Worm (Caenorhabditis elegans) whole organism, L4 larva: ENCODE data around the gene C26F1.1.

Experiments
- D1046.2 ChIP-seq: fragments of 200-800 bp; sonication (Bioruptor generic); IDR thresholded peaks from 2 replicates; pipeline ENCODE4 v1.3.6; 2022; ENCODE audit warnings: missing genetic modification characterization, missing compliant biosample characterization
- F10B5.3 ChIP-seq: sonication (generic microtip); optimal IDR thresholded peaks from 2 replicates; lab custom pipeline; 2016; ENCODE audit warnings: mild to moderate bottlenecking, missing genetic modification characterization, missing compliant biosample characterization
- F37D6.2 ChIP-seq: sonication (generic microtip); optimal IDR thresholded peaks from 2 replicates; lab custom pipeline; 2016; ENCODE audit warnings: mild to moderate bottlenecking, missing genetic modification characterization, missing compliant biosample characterization
- F44E2.7 ChIP-seq: fragments of 200-800 bp; sonication (Bioruptor generic); IDR thresholded peaks from 2 replicates; pipeline ENCODE4 v2.1.2; 2022; ENCODE audit warnings: missing genetic modification characterization, missing compliant biosample characterization
- T20F7.1 ChIP-seq: fragments of 200-800 bp; sonication (Bioruptor generic); optimal IDR thresholded peaks from 2 replicates; lab custom pipeline; 2018; ENCODE audit warnings: mild to moderate bottlenecking, missing genetic modification characterization, missing compliant biosample characterization
- Y105C5A.15 ChIP-seq: fragments of 200-800 bp; sonication (Bioruptor generic); IDR thresholded peaks from 2 replicates; pipeline ENCODE4 v1.3.6; 2022; ENCODE audit warnings: missing genetic modification characterization, missing compliant biosample characterization
- Y5F2A.4 ChIP-seq: fragments of 200-800 bp; sonication (Bioruptor generic); optimal IDR thresholded peaks from 2 replicates; lab custom pipeline; 2018; ENCODE audit warnings: mild to moderate bottlenecking, missing genetic modification characterization, missing compliant biosample characterization
- ZK546.5 ChIP-seq, 2 experiments: sonication (generic microtip); optimal IDR thresholded peaks; 2 replicates each; lab custom pipeline; 2017; ENCODE audit warnings: missing biosample characterization in 2 of 2, missing genetic modification characterization in 2 of 2
- aly-2 ChIP-seq: sonication (generic microtip); optimal IDR thresholded peaks from 2 replicates; lab custom pipeline; 2018; ENCODE audit warnings: missing biosample characterization, missing genetic modification characterization
- ama-1 ChIP-seq: fragments of 150-350 bp; optimal IDR thresholded peaks from 2 replicates; lab custom pipeline; 2014; ENCODE audit warnings: inconsistent platforms, mixed read lengths
- arid-1 ChIP-seq: fragments of 200-800 bp; sonication (Bioruptor generic); conservative IDR thresholded peaks from 2 replicates; pipeline ENCODE4 v1.3.6; 2022; ENCODE audit warnings: missing genetic modification reagents, missing genetic modification characterization, missing compliant biosample characterization
- attf-4 ChIP-seq: sonication (generic microtip); optimal IDR thresholded peaks from 3 replicates; lab custom pipeline; 2017; ENCODE audit warnings: missing biosample characterization, missing genetic modification characterization
- ceh-20 ChIP-seq: fragments of 200-800 bp; sonication (Bioruptor generic); IDR thresholded peaks from 2 replicates; pipeline ENCODE4 v1.3.6; 2022; ENCODE audit warnings: missing genetic modification reagents, missing genetic modification characterization, missing compliant biosample characterization
- ceh-44 ChIP-seq: fragments of 200-800 bp; sonication (Bioruptor generic); IDR thresholded peaks from 2 replicates; pipeline ENCODE4 v1.3.6; 2022; ENCODE audit warnings: missing genetic modification reagents, missing genetic modification characterization, missing compliant biosample characterization
- ceh-62 ChIP-seq: sonication (generic microtip); optimal IDR thresholded peaks from 2 replicates; lab custom pipeline; 2017; ENCODE audit warnings: missing biosample characterization, missing genetic modification characterization
- cey-2 ChIP-seq: sonication (generic microtip); optimal IDR thresholded peaks from 3 replicates; lab custom pipeline; 2017; ENCODE audit warnings: missing genetic modification characterization, mild to moderate bottlenecking, missing compliant biosample characterization, antibody characterized with exemption, borderline replicate concordance; ENCODE audit not compliant: insufficient read depth
- daf-12 ChIP-seq: fragments of 150-350 bp; optimal IDR thresholded peaks from 2 replicates; lab custom pipeline; 2014; ENCODE audit warnings: missing biosample characterization, missing genetic modification reagents, missing genetic modification characterization
- daf-16 ChIP-seq, 3 experiments: sonication (generic microtip); optimal IDR thresholded peaks; 2 replicates each; lab custom pipeline; 2016 to 2017; ENCODE audit warnings: missing genetic modification characterization in 3 of 3, missing genetic modification reagents in 3 of 3, mild to moderate bottlenecking in 2 of 3, missing compliant biosample characterization in 2 of 3, missing biosample characterization in 1 of 3, moderate library complexity in 1 of 3
- dmd-6 ChIP-seq: fragments of 200-800 bp; sonication (Bioruptor generic); IDR thresholded peaks from 2 replicates; pipeline ENCODE4 v1.3.6; 2022; ENCODE audit warnings: missing genetic modification reagents, missing genetic modification characterization, missing compliant biosample characterization
- dpl-1 ChIP-seq: fragments of 150-350 bp; optimal IDR thresholded peaks from 2 replicates; lab custom pipeline; 2014; ENCODE audit warnings: missing biosample characterization, missing genetic modification reagents, missing genetic modification characterization
- duxl-1 ChIP-seq: sonication (generic microtip); optimal IDR thresholded peaks from 2 replicates; lab custom pipeline; 2016; ENCODE audit warnings: mild to moderate bottlenecking, missing genetic modification characterization, moderate library complexity, missing compliant biosample characterization; ENCODE audit not compliant: poor library complexity
- egl-43 ChIP-seq: fragments of 200-800 bp; sonication (Bioruptor generic); IDR thresholded peaks from 2 replicates; pipeline ENCODE4 v1.3.6; 2022; ENCODE audit warnings: missing genetic modification reagents, missing genetic modification characterization, missing compliant biosample characterization
- fkh-10 ChIP-seq: fragments of 150-350 bp; optimal IDR thresholded peaks from 2 replicates; lab custom pipeline; 2014; ENCODE audit warnings: missing biosample characterization, missing genetic modification reagents, missing genetic modification characterization
- gei-8 ChIP-seq: fragments of 200-800 bp; sonication (Bioruptor generic); optimal IDR thresholded peaks from 2 replicates; lab custom pipeline; 2018; ENCODE audit warnings: mild to moderate bottlenecking, missing genetic modification characterization, missing compliant biosample characterization
- hif-1 ChIP-seq, 2 experiments: sonication (generic microtip); optimal IDR thresholded peaks; 2 replicates each; lab custom pipeline; 2016 to 2017; ENCODE audit warnings: missing compliant biosample characterization in 2 of 2, missing genetic modification characterization in 2 of 2, missing genetic modification reagents in 2 of 2, missing genotype in 2 of 2, mild to moderate bottlenecking in 1 of 2
- hlh-11 ChIP-seq: fragments of 200-800 bp; sonication (Bioruptor generic); optimal IDR thresholded peaks from 2 replicates; lab custom pipeline; 2018; ENCODE audit warnings: mild to moderate bottlenecking, missing genetic modification characterization, missing compliant biosample characterization
- lin-1 ChIP-seq: fragments of 200-800 bp; sonication (Bioruptor generic); IDR thresholded peaks from 2 replicates; pipeline ENCODE4 v1.3.6; 2022; ENCODE audit warnings: missing genetic modification reagents, missing genetic modification characterization, missing compliant biosample characterization
- lin-13 ChIP-seq: fragments of 150-350 bp; optimal IDR thresholded peaks from 2 replicates; lab custom pipeline; 2014; ENCODE audit warnings: missing biosample characterization, missing genetic modification reagents, missing genetic modification characterization
- lin-38 ChIP-seq: fragments of 200-800 bp; sonication (Bioruptor generic); IDR thresholded peaks from 2 replicates; pipeline ENCODE4 v1.3.6; 2022; ENCODE audit warnings: missing genetic modification reagents, missing genetic modification characterization, missing compliant biosample characterization
- lin-39 ChIP-seq: fragments of 150-350 bp; optimal IDR thresholded peaks from 2 replicates; lab custom pipeline; 2014; ENCODE audit warnings: missing biosample characterization, missing genetic modification reagents, missing genetic modification characterization
- madf-9 ChIP-seq: fragments of 200-800 bp; sonication (Bioruptor generic); conservative IDR thresholded peaks from 2 replicates; pipeline ENCODE4 v1.3.6; 2022; ENCODE audit warnings: missing genetic modification reagents, missing genetic modification characterization, missing compliant biosample characterization
- mdt-29 ChIP-seq: fragments of 200-800 bp; sonication (Bioruptor generic); IDR thresholded peaks from 2 replicates; pipeline ENCODE4 v1.3.6; 2022; ENCODE audit warnings: missing genetic modification reagents, missing genetic modification characterization, missing compliant biosample characterization
- mep-1 ChIP-seq: fragments of 150-350 bp; sonication (generic microtip); optimal IDR thresholded peaks from 3 replicates; lab custom pipeline; 2014; ENCODE audit warnings: missing biosample characterization, missing genetic modification characterization
- mes-2 ChIP-seq: sonication (generic microtip); optimal IDR thresholded peaks from 2 replicates; lab custom pipeline; 2016; ENCODE audit warnings: missing genotype, mild to moderate bottlenecking, missing genetic modification characterization, missing compliant biosample characterization; ENCODE audit not compliant: poor library complexity, severe bottlenecking
- nhr-11 ChIP-seq: fragments of 150-350 bp; optimal IDR thresholded peaks from 2 replicates; lab custom pipeline; 2014; ENCODE audit warnings: missing biosample characterization, missing genetic modification characterization
- nhr-111 ChIP-seq: fragments of 200-800 bp; sonication (Bioruptor generic); optimal IDR thresholded peaks from 2 replicates; lab custom pipeline; 2018; ENCODE audit warnings: mild to moderate bottlenecking, missing genetic modification characterization, missing compliant biosample characterization
- nhr-42 ChIP-seq: fragments of 200-800 bp; sonication (Bioruptor generic); IDR thresholded peaks from 2 replicates; pipeline ENCODE4 v1.3.6; 2022; ENCODE audit warnings: missing genetic modification characterization, missing compliant biosample characterization
- nhr-6 ChIP-seq: fragments of 150-350 bp; optimal IDR thresholded peaks from 2 replicates; lab custom pipeline; 2014; ENCODE audit warnings: missing biosample characterization, missing genetic modification characterization
- nhr-77 ChIP-seq: fragments of 150-350 bp; optimal IDR thresholded peaks from 2 replicates; lab custom pipeline; 2014; ENCODE audit warnings: missing biosample characterization, missing genetic modification characterization
- set-16 ChIP-seq: fragments of 200-800 bp; sonication (Bioruptor generic); IDR thresholded peaks from 2 replicates; pipeline ENCODE4 v1.3.6; 2022; ENCODE audit warnings: missing genetic modification reagents, missing genetic modification characterization, missing compliant biosample characterization
- skn-1 ChIP-seq: fragments of 150-350 bp; optimal IDR thresholded peaks from 2 replicates; lab custom pipeline; 2014; ENCODE audit warnings: missing biosample characterization, missing genetic modification characterization
- spr-1 ChIP-seq: sonication (generic microtip); optimal IDR thresholded peaks from 2 replicates; lab custom pipeline; 2016; ENCODE audit warnings: mild to moderate bottlenecking, missing genetic modification characterization, missing compliant biosample characterization
- tag-97 ChIP-seq: fragments of 200-800 bp; sonication (Bioruptor generic); IDR thresholded peaks from 2 replicates; pipeline ENCODE4 v1.3.6; 2022; ENCODE audit warnings: missing genetic modification characterization, missing compliant biosample characterization
- unc-130 ChIP-seq: sonication (generic microtip); optimal IDR thresholded peaks from 2 replicates; lab custom pipeline; 2016; ENCODE audit warnings: missing genetic modification reagents, missing genetic modification characterization, missing compliant biosample characterization
- unc-62 ChIP-seq, 3 experiments: fragments of 150-350 bp in 1 of 3; sonication (generic microtip); optimal IDR thresholded peaks in 2 of 3; peaks in 1 of 3; 1 replicate in 1 of 3; 2 replicates in 2 of 3; lab custom pipeline; 2014 to 2017; ENCODE audit warnings: missing biosample characterization in 3 of 3, missing genetic modification characterization in 3 of 3, missing genetic modification reagents in 3 of 3, missing genotype in 1 of 3
- vab-7 ChIP-seq: fragments of 200-800 bp; sonication (Bioruptor generic); IDR thresholded peaks from 2 replicates; pipeline ENCODE4 v1.3.6; 2022; ENCODE audit warnings: missing genetic modification reagents, missing genetic modification characterization, missing compliant biosample characterization
- zag-1 ChIP-seq: fragments of 150-350 bp; optimal IDR thresholded peaks from 2 replicates; lab custom pipeline; 2014; ENCODE audit warnings: missing biosample characterization, missing genetic modification characterization
- zfp-3 ChIP-seq: fragments of 200-800 bp; sonication (Bioruptor generic); conservative IDR thresholded peaks from 2 replicates; pipeline ENCODE4 v1.3.6; 2022; ENCODE audit warnings: missing genetic modification reagents, missing genetic modification characterization, missing compliant biosample characterization
- zip-11 ChIP-seq: fragments of 200-800 bp; sonication (Bioruptor generic); IDR thresholded peaks from 2 replicates; pipeline ENCODE4 v1.3.6; 2022; ENCODE audit warnings: missing genetic modification characterization, missing compliant biosample characterization
- ztf-7 ChIP-seq: fragments of 150-350 bp; optimal IDR thresholded peaks from 2 replicates; lab custom pipeline; 2014; ENCODE audit warnings: missing biosample characterization, missing genetic modification characterization

Gene C26F1.1

DNA sequence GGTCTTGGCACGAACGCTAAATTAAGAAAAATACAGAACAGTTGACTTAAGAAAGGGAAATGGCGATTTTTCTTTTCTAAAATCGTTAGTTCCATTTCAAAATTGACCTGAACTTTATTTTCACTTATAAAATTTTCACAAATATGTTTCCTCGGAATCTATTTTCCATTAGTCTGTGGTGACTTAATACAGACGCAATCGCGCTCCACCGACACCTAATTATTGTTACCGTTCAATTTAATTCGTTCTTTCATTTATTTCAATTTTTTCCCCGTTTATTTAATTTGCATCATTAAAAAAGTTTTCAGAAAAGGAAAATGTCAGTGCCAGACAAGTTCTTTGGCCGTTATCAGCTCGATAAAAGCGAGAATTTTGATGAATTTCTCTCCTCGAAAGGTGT is 35.1 kb downstream of the C26F1.1 start, which contains the start of gene lbp-4 (continued):
- peak; percentile 8 for TF ChIP-seq hlh-11
- no peak for TF ChIP-seq attf-4 (tag; lab: Kevin White, UChicago)
- TF ChIP-seq gei-8 (GFP tag; lab: Kevin White, UChicago), result no peak
- no peak for TF ChIP-seq Y5F2A.4
- TF ChIP-seq F37D6.2 (tag; lab: Kevin White, UChicago), result no peak
- no peak for TF ChIP-seq aly-2
- TF ChIP-seq lin-39, result no peak
- peak in 1 of 2 experiments; percentile 46 for TF ChIP-seq hif-1 (tag; optimal IDR thresholded peaks at IDR 0.05; lab: Kevin White, UChicago)
- TF ChIP-seq nhr-6 (tag; lab: Kevin White, UChicago), result no peak
- no peak for TF ChIP-seq lin-1 (GFP tag; lab: Robert Waterston, UW)
- no peak for TF ChIP-seq ceh-44 (GFP tag; lab: Robert Waterston, UW)
- no peak for TF ChIP-seq T20F7.1 (GFP tag; lab: Kevin White, UChicago)
- no peak for TF ChIP-seq ceh-62 (tag; lab: Kevin White, UChicago)
- no peak for TF ChIP-seq cey-2 (tag; lab: Kevin White, UChicago)
- peak; percentile 23 for TF ChIP-seq dpl-1 (GFP tag; lab: Kevin White, UChicago)
- TF ChIP-seq unc-62 (GFP tag; optimal IDR thresholded peaks at IDR 0.05 in 1 of 2; lab: Kevin White, UChicago), result no peak
- no peak for TF ChIP-seq unc-62 (tag; optimal IDR thresholded peaks at IDR 0.05; lab: Kevin White, UChicago)
- peak; percentile 88 for TF ChIP-seq lin-38
- peak; percentile 89 for TF ChIP-seq mes-2
- TF ChIP-seq F44E2.7 (GFP tag; lab: Robert Waterston, UW), result no peak
- peak; percentile 15 for TF ChIP-seq unc-130 (GFP tag; lab: Kevin White, UChicago)
- no peak for TF ChIP-seq F10B5.3 (tag; lab: Kevin White, UChicago)
- TF ChIP-seq madf-9, result no peak
- no peak for TF ChIP-seq ztf-7 (tag; lab: Kevin White, UChicago)
- no peak for TF ChIP-seq tag-97 (GFP tag; lab: Robert Waterston, UW)
- no peak for TF ChIP-seq daf-12 (tag; lab: Kevin White, UChicago)
- TF ChIP-seq fkh-10 (GFP tag; lab: Kevin White, UChicago), result no peak
- no peak for TF ChIP-seq zfp-3 (GFP tag; lab: Robert Waterston, UW)
- TF ChIP-seq nhr-77 (tag; lab: Kevin White, UChicago), result peak; percentile 57
- no peak for TF ChIP-seq spr-1
- TF ChIP-seq nhr-111 (GFP tag; lab: Kevin White, UChicago), result no peak
- TF ChIP-seq ama-1, result no peak
- TF ChIP-seq ZK546.5 (tag; optimal IDR thresholded peaks at IDR 0.05; lab: Kevin White, UChicago), result no peak
- TF ChIP-seq duxl-1 (tag; lab: Kevin White, UChicago), result no peak
- TF ChIP-seq zip-11 (GFP tag; lab: Robert Waterston, UW), result no peak
- no peak for TF ChIP-seq lin-13 (GFP tag; lab: Kevin White, UChicago)
- TF ChIP-seq nhr-11 (tag; lab: Kevin White, UChicago), result no peak
- TF ChIP-seq D1046.2 (GFP tag; lab: Robert Waterston, UW), result no peak
- TF ChIP-seq mep-1 (tag; lab: Kevin White, UChicago), result peak; percentile 61
- no peak for TF ChIP-seq skn-1
- TF ChIP-seq dmd-6 (GFP tag; lab: Robert Waterston, UW), result peak; percentile 41; the same call in 1 of the 2 replicates
- no peak for TF ChIP-seq mdt-29

DNA sequence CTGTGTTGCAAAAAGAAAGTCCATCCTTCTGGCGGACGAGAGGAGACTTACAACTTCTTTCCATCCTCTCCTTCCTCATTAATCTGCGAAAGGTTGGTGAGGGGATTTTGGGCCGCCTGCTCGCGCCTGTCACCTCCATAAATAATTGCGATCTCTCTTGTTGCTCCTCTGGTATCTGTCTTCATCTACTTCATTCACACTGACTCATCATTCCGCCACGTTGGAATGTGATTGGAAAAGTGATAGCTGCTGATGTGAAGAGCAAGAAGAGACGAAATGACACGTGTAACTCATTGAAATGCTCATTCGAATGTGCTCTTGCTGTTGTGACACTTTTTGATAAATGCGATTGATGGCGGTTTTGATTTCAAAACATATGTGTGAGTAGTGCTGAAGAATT is 37.4 kb downstream of the C26F1.1 start:
- TF ChIP-seq daf-16 (GFP tag; optimal IDR thresholded peaks at IDR 0.05; lab: Kevin White, UChicago) (peak in 1 of 2 experiments; percentile 74), daf-16 (tag; optimal IDR thresholded peaks at IDR 0.05; lab: Kevin White, UChicago) (no peak), lin-39 (no peak), vab-7 (GFP tag; lab: Robert Waterston, UW) (no peak), mdt-29 (no peak), ama-1 (no peak), nhr-11 (tag; lab: Kevin White, UChicago) (peak; percentile 65), arid-1 (GFP tag; lab: Robert Waterston, UW) (no peak), aly-2 (no peak), D1046.2 (GFP tag; lab: Robert Waterston, UW) (no peak), nhr-42 (GFP tag; lab: Robert Waterston, UW) (no peak), lin-1 (GFP tag; lab: Robert Waterston, UW) (no peak), ZK546.5 (tag; optimal IDR thresholded peaks at IDR 0.05; lab: Kevin White, UChicago) (no peak), Y105C5A.15 (no peak), ceh-20 (GFP tag; lab: Robert Waterston, UW) (peak; percentile 68; the same call in 1 of the 2 replicates), set-16 (no peak), egl-43 (GFP tag; lab: Robert Waterston, UW) (no peak), zag-1 (no peak), hlh-11 (peak; percentile 63)
